Fruit fly (Drosophila melanogaster) whole organism, embryonic: Measurements from ENCODE around the gene ClpP.

ENCODE experiments used
- Awh ChIP-seq: fragments of 200-800 bp; sonication (Bioruptor generic); IDR thresholded peaks from 2 replicates; pipeline ENCODE4, ENCODE4 v1.3.6; 2022; ENCODE audit warnings: missing biosample characterization, missing genetic modification characterization
- BtbVII ChIP-seq: fragments of 200-800 bp; sonication (Bioruptor generic); optimal IDR thresholded peaks from 3 replicates; lab custom pipeline; 2017; ENCODE audit warnings: missing biosample characterization, mild to moderate bottlenecking, missing genetic modification characterization
- CG10267 ChIP-seq: fragments of 200-800 bp; sonication (Bioruptor generic); optimal IDR thresholded peaks from 2 replicates; lab custom pipeline; 2018; ENCODE audit warnings: missing biosample characterization, mild to moderate bottlenecking, missing genetic modification characterization, moderate library complexity
- CG10959 ChIP-seq: fragments of 200-800 bp; sonication (Bioruptor generic); IDR thresholded peaks from 2 replicates; pipeline ENCODE4 v1.3.6; 2022; ENCODE audit warnings: missing biosample characterization, missing genetic modification characterization
- CG13775 ChIP-seq: fragments of 200-800 bp; sonication (Bioruptor generic); optimal IDR thresholded peaks from 3 replicates; lab custom pipeline; 2017; ENCODE audit warnings: missing biosample characterization, mild to moderate bottlenecking, missing genetic modification characterization
- CG15011 ChIP-seq: fragments of 200-800 bp; sonication (Bioruptor generic); optimal IDR thresholded peaks from 3 replicates; lab custom pipeline; 2018; ENCODE audit warnings: missing biosample characterization, mild to moderate bottlenecking, missing genetic modification characterization
- CG16813 ChIP-seq: fragments of 200-800 bp; sonication (Bioruptor generic); IDR thresholded peaks from 3 replicates; pipeline ENCODE4 v1.3.6; 2022; ENCODE audit warnings: missing biosample characterization, missing genetic modification characterization; ENCODE audit not compliant: partially characterized antibody
- CG2120 ChIP-seq: fragments of 200-800 bp; sonication (Bioruptor generic); optimal IDR thresholded peaks from 3 replicates; lab custom pipeline; 2016; ENCODE audit warnings: missing biosample characterization, missing genetic modification characterization
- CG2199 ChIP-seq: fragments of 200-800 bp; sonication (Bioruptor generic); IDR thresholded peaks from 3 replicates; pipeline ENCODE4 v1.3.6; 2022; ENCODE audit warnings: missing biosample characterization, missing genetic modification characterization
- CG31224 ChIP-seq: fragments of 200-800 bp; sonication (Bioruptor generic); IDR thresholded peaks from 2 replicates; pipeline ENCODE4 v1.3.6; 2022; ENCODE audit warnings: missing biosample characterization, missing genetic modification characterization
- CG3847 ChIP-seq: fragments of 200-800 bp; sonication (Bioruptor generic); IDR thresholded peaks from 2 replicates; pipeline ENCODE4 v1.3.6; 2022; ENCODE audit warnings: missing biosample characterization, missing genetic modification characterization
- CG6689 ChIP-seq: fragments of 200-800 bp; sonication (Bioruptor generic); IDR thresholded peaks from 2 replicates; pipeline ENCODE4 v1.3.6; 2022; ENCODE audit warnings: missing biosample characterization, missing genetic modification characterization
- CG6813 ChIP-seq: fragments of 200-800 bp; sonication (Bioruptor generic); optimal IDR thresholded peaks from 2 replicates; lab custom pipeline; 2017; ENCODE audit warnings: missing biosample characterization, missing genetic modification characterization, mild to moderate bottlenecking, moderate library complexity, missing genetic modification reagents
- CG7928 ChIP-seq: fragments of 200-800 bp; sonication (Bioruptor generic); optimal IDR thresholded peaks from 2 replicates; lab custom pipeline; 2017; ENCODE audit warnings: missing biosample characterization, mild to moderate bottlenecking, missing genetic modification characterization
- CG7963 ChIP-seq: fragments of 200-800 bp; sonication (Bioruptor generic); IDR thresholded peaks from 3 replicates; pipeline ENCODE4 v1.3.6; 2022; ENCODE audit warnings: missing biosample characterization, missing genetic modification characterization; ENCODE audit not compliant: partially characterized antibody
- CG8359 ChIP-seq: fragments of 200-800 bp; sonication (Bioruptor generic); optimal IDR thresholded peaks from 2 replicates; lab custom pipeline; 2017; ENCODE audit warnings: missing biosample characterization, mild to moderate bottlenecking, missing genetic modification characterization, borderline replicate concordance
- CG9437 ChIP-seq: fragments of 200-800 bp; sonication (Bioruptor generic); optimal IDR thresholded peaks from 2 replicates; lab custom pipeline; 2018; ENCODE audit warnings: missing biosample characterization, mild to moderate bottlenecking, missing genetic modification characterization
- CG9876 ChIP-seq: fragments of 200-800 bp; sonication (Bioruptor generic); optimal IDR thresholded peaks from 2 replicates; lab custom pipeline; 2016; ENCODE audit warnings: missing biosample characterization, missing genetic modification characterization
- Deaf1 ChIP-seq: fragments of 200-800 bp; optimal IDR thresholded peaks from 3 replicates; lab custom pipeline; 2019; ENCODE audit warnings: missing biosample characterization, mild to moderate bottlenecking, missing genetic modification characterization, moderate library complexity
- Doc3 ChIP-seq: fragments of 200-800 bp; sonication (Bioruptor generic); IDR thresholded peaks from 3 replicates; pipeline ENCODE4 v1.3.6; 2022; ENCODE audit warnings: missing biosample characterization, missing genetic modification characterization; ENCODE audit not compliant: partially characterized antibody
- Eip74EF ChIP-seq, 2 experiments: fragments of 200-800 bp in 1 of 2; fragments of >200 bp in 1 of 2; sonication (Bioruptor generic) in 1 of 2; optimal IDR thresholded peaks; 2 replicates each; lab custom pipeline; 2017 to 2019; ENCODE audit warnings: missing biosample characterization in 2 of 2, missing genetic modification characterization in 2 of 2, mild to moderate bottlenecking in 1 of 2, moderate library complexity in 1 of 2
- Mad ChIP-seq: fragments of 200-800 bp; sonication (Bioruptor generic); optimal IDR thresholded peaks from 2 replicates; lab custom pipeline; 2016; ENCODE audit warnings: missing biosample characterization, missing genetic modification characterization
- Optix ChIP-seq: fragments of 200-800 bp; sonication (Bioruptor generic); IDR thresholded peaks from 3 replicates; pipeline ENCODE4 v1.3.6; 2022; ENCODE audit warnings: missing biosample characterization, missing genetic modification characterization
- PHDP ChIP-seq: fragments of 200-800 bp; sonication (Bioruptor generic); optimal IDR thresholded peaks from 3 replicates; lab custom pipeline; 2018; ENCODE audit warnings: missing biosample characterization, mild to moderate bottlenecking, missing genetic modification characterization, moderate library complexity
- Poxn ChIP-seq: fragments of 200-800 bp; sonication (Bioruptor generic); IDR thresholded peaks from 2 replicates; pipeline ENCODE4 v1.3.6; 2022; ENCODE audit warnings: missing biosample characterization, missing genetic modification characterization
- Six4 ChIP-seq: fragments of 200-800 bp; sonication (Bioruptor generic); optimal IDR thresholded peaks from 2 replicates; lab custom pipeline; 2016; ENCODE audit warnings: missing biosample characterization, missing genetic modification characterization
- Sry-β ChIP-seq: fragments of 200-800 bp; sonication (Bioruptor generic); optimal IDR thresholded peaks from 2 replicates; lab custom pipeline; 2018; ENCODE audit warnings: missing biosample characterization, mild to moderate bottlenecking, missing genetic modification characterization, moderate library complexity
- TFAM ChIP-seq: fragments of 200-800 bp; sonication (Bioruptor generic); optimal IDR thresholded peaks from 2 replicates; lab custom pipeline; 2017; ENCODE audit warnings: missing biosample characterization, missing genetic modification characterization, inconsistent platforms
- amos ChIP-seq: fragments of 200-800 bp; sonication (Bioruptor generic); IDR thresholded peaks from 2 replicates; pipeline ENCODE4 v1.3.6; 2022; ENCODE audit warnings: missing biosample characterization, missing genetic modification characterization; ENCODE audit not compliant: partially characterized antibody
- bab2 ChIP-seq: fragments of 200-800 bp; sonication (Bioruptor generic); optimal IDR thresholded peaks from 2 replicates; lab custom pipeline; 2016; ENCODE audit warnings: missing biosample characterization, missing genetic modification characterization
- btn ChIP-seq: fragments of 200-800 bp; sonication (Bioruptor generic); optimal IDR thresholded peaks from 2 replicates; lab custom pipeline; 2016; ENCODE audit warnings: missing biosample characterization, missing genetic modification characterization
- chm ChIP-seq: fragments of 200-800 bp; sonication (Bioruptor generic); IDR thresholded peaks from 2 replicates; pipeline ENCODE4 v1.3.6; 2022; ENCODE audit warnings: missing biosample characterization, missing genetic modification characterization
- ci ChIP-seq: fragments of 200-800 bp; sonication (Bioruptor generic); IDR thresholded peaks from 3 replicates; pipeline ENCODE4 v1.3.6; 2022; ENCODE audit warnings: missing biosample characterization, missing genetic modification characterization
- crp ChIP-seq, 2 experiments: fragments of 200-800 bp; sonication (Bioruptor generic); optimal IDR thresholded peaks; 2 replicates in 1 of 2; 3 replicates in 1 of 2; lab custom pipeline; 2017; ENCODE audit warnings: missing biosample characterization in 2 of 2, missing genetic modification characterization in 2 of 2, mild to moderate bottlenecking in 1 of 2, moderate library complexity in 1 of 2
- fd64A ChIP-seq: fragments of 200-800 bp; sonication (Bioruptor generic); optimal IDR thresholded peaks from 3 replicates; lab custom pipeline; 2018; ENCODE audit warnings: missing biosample characterization, mild to moderate bottlenecking, missing genetic modification characterization
- fru ChIP-seq: fragments of >200 bp; optimal IDR thresholded peaks from 2 replicates; lab custom pipeline; 2017
- gfzf ChIP-seq: fragments of 200-800 bp; sonication (Bioruptor generic); optimal IDR thresholded peaks from 2 replicates; lab custom pipeline; 2016; ENCODE audit warnings: missing biosample characterization, mild to moderate bottlenecking, missing genetic modification characterization, moderate library complexity
- gsb ChIP-seq: fragments of 200-800 bp; sonication (Bioruptor generic); IDR thresholded peaks from 2 replicates; pipeline ENCODE4 v1.3.6; 2022; ENCODE audit warnings: missing biosample characterization, missing genetic modification characterization
- gsb-n ChIP-seq: fragments of 200-800 bp; sonication (Bioruptor generic); optimal IDR thresholded peaks from 3 replicates; lab custom pipeline; 2018; ENCODE audit warnings: missing biosample characterization, mild to moderate bottlenecking, missing genetic modification characterization
- gt ChIP-seq: fragments of 200-800 bp; sonication (Bioruptor generic); IDR thresholded peaks from 2 replicates; pipeline ENCODE4 v1.3.6; 2022; ENCODE audit warnings: missing biosample characterization, missing genetic modification characterization
- kay ChIP-seq: fragments of 200-800 bp; sonication (Bioruptor generic); optimal IDR thresholded peaks from 2 replicates; lab custom pipeline; 2016; ENCODE audit warnings: missing biosample characterization, missing genetic modification characterization
- klu ChIP-seq: fragments of 200-800 bp; sonication (Bioruptor generic); IDR thresholded peaks from 2 replicates; pipeline ENCODE4 v1.3.6; 2022; ENCODE audit warnings: missing biosample characterization, missing genetic modification characterization
- kni ChIP-seq: fragments of 200-800 bp; sonication (Bioruptor generic); optimal IDR thresholded peaks from 3 replicates; lab custom pipeline; 2017; ENCODE audit warnings: mild to moderate bottlenecking, missing biosample characterization, missing genetic modification reagents, missing genetic modification characterization
- knrl ChIP-seq: fragments of 200-800 bp; sonication (Bioruptor generic); IDR thresholded peaks from 3 replicates; pipeline ENCODE4 v1.3.6; 2022; ENCODE audit warnings: missing biosample characterization, missing genetic modification characterization; ENCODE audit not compliant: partially characterized antibody
- phol ChIP-seq: fragments of 200-800 bp; sonication (Bioruptor generic); optimal IDR thresholded peaks from 3 replicates; lab custom pipeline; 2018; ENCODE audit warnings: missing biosample characterization, mild to moderate bottlenecking, missing genetic modification characterization, moderate library complexity
- sna ChIP-seq: fragments of 200-800 bp; sonication (Bioruptor generic); IDR thresholded peaks from 2 replicates; pipeline ENCODE4 v1.3.6; 2022; ENCODE audit warnings: missing biosample characterization, missing genetic modification characterization; ENCODE audit not compliant: partially characterized antibody
- sob ChIP-seq: fragments of 200-800 bp; sonication (Bioruptor generic); IDR thresholded peaks from 2 replicates; pipeline ENCODE4 v1.3.6; 2022; ENCODE audit warnings: missing biosample characterization, missing genetic modification characterization
- tna ChIP-seq: fragments of 200-800 bp; sonication (Bioruptor generic); IDR thresholded peaks from 2 replicates; pipeline ENCODE4 v1.3.6; 2022; ENCODE audit warnings: missing biosample characterization, missing genetic modification characterization; ENCODE audit not compliant: partially characterized antibody
- trem ChIP-seq: fragments of 200-800 bp; optimal IDR thresholded peaks from 3 replicates; lab custom pipeline; 2019; ENCODE audit warnings: missing biosample characterization, mild to moderate bottlenecking, missing genetic modification characterization, moderate library complexity
- z ChIP-seq: fragments of 200-800 bp; sonication (Bioruptor generic); IDR thresholded peaks from 3 replicates; pipeline ENCODE4 v1.3.6; 2022; ENCODE audit warnings: missing biosample characterization, missing genetic modification characterization

Gene ClpP

dm6 chr2L:10362408-10363067 is 5.9 kb downstream of the ClpP start, which contains the start of the genes Cand1 and pim (continued):
- peak; percentile 75 for TF ChIP-seq knrl (GFP tag; lab: Robert Waterston, UW)
- peak; percentile 8 for TF ChIP-seq PHDP (tag; lab: Kevin White, UChicago)
- no peak for TF ChIP-seq Optix (GFP tag; lab: Robert Waterston, UW)
- no peak for TF ChIP-seq TFAM (GFP tag; lab: Kevin White, UChicago)
- no peak for TF ChIP-seq fru (lab: Kevin White, UChicago)
- no peak for TF ChIP-seq Mad
- TF ChIP-seq Doc3 = peak; percentile 64; the same call in 2 of the 3 replicates
- TF ChIP-seq CG3847 = no peak
- peak; percentile 4 for TF ChIP-seq CG2120 (GFP tag; lab: Kevin White, UChicago)
- TF ChIP-seq sob (GFP tag; lab: Robert Waterston, UW) = no peak
- no peak for TF ChIP-seq CG7928 (GFP tag; lab: Kevin White, UChicago)
- TF ChIP-seq CG31224 (GFP tag; lab: Robert Waterston, UW) = no peak
- TF ChIP-seq CG6813 (GFP tag; lab: Kevin White, UChicago) = no peak
- peak; percentile 81 for TF ChIP-seq trem (tag; lab: Kevin White, UChicago)
- no peak for TF ChIP-seq Eip74EF (GFP tag; optimal IDR thresholded peaks at IDR 0.05; lab: Kevin White, UChicago)
- TF ChIP-seq sna (GFP tag; lab: Robert Waterston, UW) = no peak
- TF ChIP-seq Sry-β (GFP tag; lab: Kevin White, UChicago) = no peak
- TF ChIP-seq CG16813 (GFP tag; lab: Robert Waterston, UW) = peak; percentile 70
- no peak for TF ChIP-seq chm (GFP tag; lab: Robert Waterston, UW)
- no peak for TF ChIP-seq ci (GFP tag; lab: Robert Waterston, UW)
- TF ChIP-seq CG15011 = no peak
- TF ChIP-seq CG2199 = no peak
- TF ChIP-seq z (GFP tag; lab: Robert Waterston, UW) = no peak
- peak; percentile 78 for TF ChIP-seq gfzf
- TF ChIP-seq gsb (GFP tag; lab: Robert Waterston, UW) = no peak
- TF ChIP-seq BtbVII = no peak
- TF ChIP-seq gt = no peak
- peak; percentile 71 for TF ChIP-seq amos (GFP tag; lab: Robert Waterston, UW)
- TF ChIP-seq CG13775 (GFP tag; lab: Kevin White, UChicago) = no peak
- no peak for TF ChIP-seq CG9876
- no peak for TF ChIP-seq tna (GFP tag; lab: Robert Waterston, UW)
- no peak for TF ChIP-seq fd64A
- TF ChIP-seq CG10959 (GFP tag; lab: Robert Waterston, UW) = no peak
- no peak for TF ChIP-seq Deaf1 (tag; lab: Kevin White, UChicago)
- no peak for TF ChIP-seq CG8359
- no peak for TF ChIP-seq Poxn (GFP tag; lab: Robert Waterston, UW)
- no peak for TF ChIP-seq CG6689 (GFP tag; lab: Robert Waterston, UW)
- TF ChIP-seq CG7963 (GFP tag; lab: Robert Waterston, UW) = peak; percentile 36; the same call in 1 of the 3 replicates
- TF ChIP-seq CG9437 (GFP tag; lab: Kevin White, UChicago) = no peak
- TF ChIP-seq gsb-n (tag; lab: Kevin White, UChicago) = no peak
- no peak for TF ChIP-seq Awh (GFP tag; lab: Robert Waterston, UW)
- TF ChIP-seq bab2 (GFP tag; lab: Kevin White, UChicago) = no peak
- TF ChIP-seq CG10267 = peak; percentile 54
- no peak for TF ChIP-seq kni (GFP tag; lab: Kevin White, UChicago)
- TF ChIP-seq klu (GFP tag; lab: Robert Waterston, UW) = no peak
- TF ChIP-seq btn (GFP tag; lab: Kevin White, UChicago) = no peak
- TF ChIP-seq Six4 (GFP tag; lab: Kevin White, UChicago) = no peak
- TF ChIP-seq phol = peak; percentile 57
- TF ChIP-seq crp (GFP tag; optimal IDR thresholded peaks at IDR 0.05; lab: Kevin White, UChicago) = no peak
- TF ChIP-seq kay (GFP tag; lab: Kevin White, UChicago) = no peak
